Worm (Caenorhabditis elegans) whole organism, L3 larva: ENCODE measurements around the gene srx-38.

Experiments
- R02D3.7 ChIP-seq: fragments of 150-350 bp; optimal IDR thresholded peaks from 2 replicates; lab custom pipeline; 2014; ENCODE audit warnings: missing biosample characterization, missing genetic modification characterization
- ZK546.5 ChIP-seq: sonication (generic microtip); optimal IDR thresholded peaks from 2 replicates; lab custom pipeline; 2017; ENCODE audit warnings: missing biosample characterization, missing genetic modification characterization
- aly-2 ChIP-seq: fragments of 150-350 bp; optimal IDR thresholded peaks from 2 replicates; lab custom pipeline; 2014; ENCODE audit warnings: missing biosample characterization, missing genetic modification characterization
- ama-1 ChIP-seq: fragments of 150-350 bp; optimal IDR thresholded peaks from 2 replicates; lab custom pipeline; 2018
- ceh-28 ChIP-seq: fragments of 150-350 bp; optimal IDR thresholded peaks from 2 replicates; lab custom pipeline; 2014; ENCODE audit warnings: missing biosample characterization, missing genetic modification reagents, missing genetic modification characterization
- ceh-82 ChIP-seq: fragments of 150-350 bp; optimal IDR thresholded peaks from 2 replicates; lab custom pipeline; 2014; ENCODE audit warnings: missing biosample characterization, missing genetic modification characterization
- ceh-9 ChIP-seq: sonication (generic microtip); optimal IDR thresholded peaks from 2 replicates; lab custom pipeline; 2018; ENCODE audit warnings: missing biosample characterization, missing genetic modification characterization
- egl-27 ChIP-seq: sonication (generic microtip); optimal IDR thresholded peaks from 4 replicates; lab custom pipeline; 2017; ENCODE audit warnings: missing biosample characterization, missing genetic modification reagents, missing genetic modification characterization
- egl-5 ChIP-seq: fragments of 150-350 bp; optimal IDR thresholded peaks from 2 replicates; lab custom pipeline; 2017; ENCODE audit warnings: missing biosample characterization, missing genetic modification reagents, missing genetic modification characterization, inconsistent platforms
- elt-1 ChIP-seq: fragments of 150-350 bp; optimal IDR thresholded peaks from 2 replicates; lab custom pipeline; 2014; ENCODE audit warnings: missing biosample characterization, missing genetic modification characterization
- elt-2 ChIP-seq: sonication (generic microtip); optimal IDR thresholded peaks from 2 replicates; lab custom pipeline; 2016; ENCODE audit warnings: missing genetic modification reagents, mild to moderate bottlenecking, missing genetic modification characterization, missing compliant biosample characterization
- eor-1 ChIP-seq, 2 experiments: fragments of 150-350 bp; optimal IDR thresholded peaks; 2 replicates each; lab custom pipeline; 2014 to 2018; ENCODE audit warnings: missing biosample characterization in 2 of 2, missing genetic modification characterization in 2 of 2
- fkh-10 ChIP-seq: sonication (generic microtip); optimal IDR thresholded peaks from 2 replicates; lab custom pipeline; 2017; ENCODE audit warnings: missing biosample characterization, missing genetic modification reagents, missing genetic modification characterization
- fkh-2 ChIP-seq: fragments of 150-350 bp; optimal IDR thresholded peaks from 2 replicates; lab custom pipeline; 2014; ENCODE audit warnings: missing biosample characterization, missing genetic modification reagents, missing genetic modification characterization
- fos-1 ChIP-seq: fragments of 150-350 bp; optimal IDR thresholded peaks from 2 replicates; lab custom pipeline; 2014; ENCODE audit warnings: missing biosample characterization, missing genetic modification characterization
- jun-1 ChIP-seq: fragments of 150-350 bp; optimal IDR thresholded peaks from 2 replicates; lab custom pipeline; 2014; ENCODE audit warnings: missing biosample characterization, missing genetic modification reagents, missing genetic modification characterization
- lin-15B ChIP-seq: fragments of 150-350 bp; optimal IDR thresholded peaks from 2 replicates; lab custom pipeline; 2014; ENCODE audit warnings: missing biosample characterization, missing genetic modification characterization
- lin-39 ChIP-seq: fragments of 150-350 bp; optimal IDR thresholded peaks from 2 replicates; lab custom pipeline; 2018; ENCODE audit warnings: missing biosample characterization, missing genetic modification reagents, missing genetic modification characterization
- lsy-12 ChIP-seq: sonication (generic microtip); optimal IDR thresholded peaks from 2 replicates; lab custom pipeline; 2016; ENCODE audit warnings: mild to moderate bottlenecking, missing genetic modification characterization, missing compliant biosample characterization
- mdl-1 ChIP-seq: fragments of 150-350 bp; optimal IDR thresholded peaks from 2 replicates; lab custom pipeline; 2014; ENCODE audit warnings: missing biosample characterization, missing genetic modification characterization
- nfya-1 ChIP-seq: sonication (generic microtip); optimal IDR thresholded peaks from 2 replicates; lab custom pipeline; 2017; ENCODE audit warnings: missing genetic modification characterization, mild to moderate bottlenecking, missing compliant biosample characterization, antibody characterized with exemption, moderate library complexity; ENCODE audit not compliant: insufficient read depth
- nhr-11 ChIP-seq: fragments of 150-350 bp; optimal IDR thresholded peaks from 2 replicates; lab custom pipeline; 2014; ENCODE audit warnings: missing biosample characterization, missing genetic modification characterization
- nhr-12 ChIP-seq: fragments of 150-350 bp; optimal IDR thresholded peaks from 2 replicates; lab custom pipeline; 2014; ENCODE audit warnings: missing biosample characterization, missing genetic modification characterization
- nhr-23 ChIP-seq: fragments of 150-350 bp; optimal IDR thresholded peaks from 2 replicates; lab custom pipeline; 2014; ENCODE audit warnings: missing biosample characterization, missing genetic modification reagents, missing genetic modification characterization
- nhr-237 ChIP-seq: fragments of 150-350 bp; optimal IDR thresholded peaks from 2 replicates; lab custom pipeline; 2014; ENCODE audit warnings: missing biosample characterization, missing genetic modification characterization
- nhr-25 ChIP-seq: sonication (generic microtip); optimal IDR thresholded peaks from 2 replicates; lab custom pipeline; 2017; ENCODE audit warnings: missing biosample characterization, missing genetic modification characterization
- nhr-28 ChIP-seq: fragments of 150-350 bp; optimal IDR thresholded peaks from 2 replicates; lab custom pipeline; 2014; ENCODE audit warnings: missing biosample characterization, missing genetic modification characterization
- nhr-43 ChIP-seq: sonication (generic microtip); optimal IDR thresholded peaks from 2 replicates; lab custom pipeline; 2016; ENCODE audit warnings: mild to moderate bottlenecking, missing genetic modification characterization, missing compliant biosample characterization; ENCODE audit not compliant: poor library complexity, severe bottlenecking
- nhr-67 ChIP-seq: fragments of 150-350 bp; optimal IDR thresholded peaks from 2 replicates; lab custom pipeline; 2014; ENCODE audit warnings: missing biosample characterization, missing genetic modification characterization
- nhr-76 ChIP-seq: fragments of 150-350 bp; sonication (generic microtip); optimal IDR thresholded peaks from 5 replicates; lab custom pipeline; 2014; ENCODE audit warnings: missing biosample characterization, missing genetic modification characterization
- pha-4 ChIP-seq: fragments of 150-350 bp; optimal IDR thresholded peaks from 2 replicates; lab custom pipeline; 2014; ENCODE audit warnings: missing biosample characterization, missing genetic modification reagents, missing genetic modification characterization
- pqm-1 ChIP-seq: fragments of 150-350 bp; optimal IDR thresholded peaks from 2 replicates; lab custom pipeline; 2017; ENCODE audit warnings: missing biosample characterization, missing genetic modification characterization, inconsistent platforms
- sea-2 ChIP-seq: fragments of 150-350 bp; sonication (generic microtip); optimal IDR thresholded peaks from 4 replicates; lab custom pipeline; 2014; ENCODE audit warnings: missing biosample characterization, missing genetic modification reagents, missing genetic modification characterization
- snpc-4 ChIP-seq: fragments of 150-350 bp; optimal IDR thresholded peaks from 2 replicates; lab custom pipeline; 2014; ENCODE audit warnings: missing biosample characterization, missing genetic modification characterization
- tbx-2 ChIP-seq: sonication (generic microtip); optimal IDR thresholded peaks from 2 replicates; lab custom pipeline; 2016; ENCODE audit warnings: mild to moderate bottlenecking, missing genetic modification characterization, missing compliant biosample characterization
- unc-62 ChIP-seq: fragments of 150-350 bp; sonication (generic microtip); optimal IDR thresholded peaks from 4 replicates; lab custom pipeline; 2014; ENCODE audit warnings: missing biosample characterization, missing genetic modification reagents, missing genetic modification characterization
- zag-1 ChIP-seq: fragments of 150-350 bp; optimal IDR thresholded peaks from 2 replicates; lab custom pipeline; 2014; ENCODE audit warnings: missing biosample characterization, missing genetic modification characterization
- ztf-11 ChIP-seq: fragments of 150-350 bp; optimal IDR thresholded peaks from 2 replicates; lab custom pipeline; 2014; ENCODE audit warnings: missing biosample characterization, missing genetic modification characterization
- ztf-4 ChIP-seq: fragments of 150-350 bp; optimal IDR thresholded peaks from 2 replicates; lab custom pipeline; 2014; ENCODE audit warnings: missing biosample characterization, missing genetic modification characterization

srx-38 gene

ce11 chrV:5157660-5158059 lies 2.2 kb upstream of the srx-38 start, which contains the start of gene srx-39:
TSS of gene srx-39 (minus strand) at chrV:5157760.
- TF ChIP-seq tbx-2 (no peak), ceh-9 (no peak), ceh-28 (tag; lab: Kevin White, UChicago) (no peak), nhr-25 (tag; lab: Kevin White, UChicago) (no peak), fkh-10 (no peak), unc-62 (GFP tag; lab: Kevin White, UChicago) (no peak), pqm-1 (no peak), eor-1 (tag; optimal IDR thresholded peaks at IDR 0.05; lab: Kevin White, UChicago) (no peak), mdl-1 (no peak), ztf-11 (no peak), pha-4 (tag; lab: Kevin White, UChicago) (no peak), elt-2 (no peak), nhr-23 (tag; lab: Kevin White, UChicago) (no peak), snpc-4 (tag; lab: Kevin White, UChicago) (no peak), nhr-28 (tag; lab: Kevin White, UChicago) (no peak), nhr-12 (tag; lab: Kevin White, UChicago) (no peak), nhr-67 (tag; lab: Kevin White, UChicago) (no peak), nhr-237 (tag; lab: Kevin White, UChicago) (no peak)

ce11 chrV:5150880-5151279 lies 4.5 kb downstream of the srx-38 start, which contains the start of gene srh-130:
TSS of gene srh-130 (plus strand) at chrV:5151180.
- TF ChIP-seq nhr-76 (tag; lab: Kevin White, UChicago) (no peak), zag-1 (tag; lab: Kevin White, UChicago) (no peak), unc-62 (GFP tag; lab: Kevin White, UChicago) (no peak), ZK546.5 (no peak), jun-1 (tag; lab: Kevin White, UChicago) (no peak), ama-1 (lab: Kevin White, UChicago) (no peak), egl-27 (tag; lab: Kevin White, UChicago) (no peak), fos-1 (tag; lab: Kevin White, UChicago) (no peak), mdl-1 (no peak), snpc-4 (tag; lab: Kevin White, UChicago) (no peak), lsy-12 (tag; lab: Kevin White, UChicago) (no peak), ceh-82 (tag; lab: Kevin White, UChicago) (no peak), elt-1 (tag; lab: Kevin White, UChicago) (no peak), nhr-12 (tag; lab: Kevin White, UChicago) (no peak), pha-4 (tag; lab: Kevin White, UChicago) (no peak), nhr-25 (tag; lab: Kevin White, UChicago) (no peak), nhr-43 (no peak), ceh-9 (no peak)

ce11 chrV:5146394-5146793 lies 9.0 kb downstream of the srx-38 start, which contains the start of gene F14F9.6:
TSS of gene F14F9.6 (minus strand) at chrV:5146494.
- no peak for TF ChIP-seq elt-2
- TF ChIP-seq fkh-2 (tag; lab: Kevin White, UChicago): no peak
- TF ChIP-seq lin-15B (tag; lab: Kevin White, UChicago): no peak
- TF ChIP-seq unc-62 (GFP tag; lab: Kevin White, UChicago): no peak
- no peak for TF ChIP-seq fos-1 (tag; lab: Kevin White, UChicago)
- no peak for TF ChIP-seq nhr-11
- no peak for TF ChIP-seq nhr-76 (tag; lab: Kevin White, UChicago)
- no peak for TF ChIP-seq zag-1 (tag; lab: Kevin White, UChicago)
- TF ChIP-seq lin-39 (tag; lab: Kevin White, UChicago): no peak
- no peak for TF ChIP-seq ceh-9
- TF ChIP-seq nfya-1 (tag; lab: Kevin White, UChicago): no peak
- no peak for TF ChIP-seq ztf-11
- TF ChIP-seq ztf-4 (tag; lab: Kevin White, UChicago): no peak
- TF ChIP-seq R02D3.7 (tag; lab: Kevin White, UChicago): no peak
- TF ChIP-seq nhr-237 (tag; lab: Kevin White, UChicago): no peak
- TF ChIP-seq nhr-43: no peak

- TF ChIP-seq egl-5 (no peak), aly-2 (no peak), nhr-12 (tag; lab: Kevin White, UChicago) (no peak), sea-2 (GFP tag; lab: Kevin White, UChicago) (no peak), pqm-1 (no peak), elt-2 (no peak)
Measured at ce11 chrV:5144541-5144940, 10.9 kb downstream of the srx-38 start, which contains the start of gene F14F9.2. TSS of gene F14F9.2 (plus strand) at chrV:5144841.
